Worm (Caenorhabditis elegans) whole organism, L4 larva: ENCODE measurements around the gene F18A12.7.

ENCODE experiments used
- Y105C5A.15 ChIP-seq: fragments of 200-800 bp; sonication (Bioruptor generic); IDR thresholded peaks from 2 replicates; pipeline ENCODE4 v1.3.6; 2022; ENCODE audit warnings: missing genetic modification characterization, missing compliant biosample characterization
- ZK546.5 ChIP-seq, 2 experiments: sonication (generic microtip); optimal IDR thresholded peaks; 2 replicates each; lab custom pipeline; 2017; ENCODE audit warnings: missing biosample characterization in 2 of 2, missing genetic modification characterization in 2 of 2
- ama-1 ChIP-seq: fragments of 150-350 bp; optimal IDR thresholded peaks from 2 replicates; lab custom pipeline; 2014; ENCODE audit warnings: inconsistent platforms, mixed read lengths
- ceh-28 ChIP-seq: fragments of 150-350 bp; optimal IDR thresholded peaks from 2 replicates; lab custom pipeline; 2014; ENCODE audit warnings: missing biosample characterization, missing genetic modification reagents, missing genetic modification characterization
- ceh-32 ChIP-seq: sonication (generic microtip); optimal IDR thresholded peaks from 2 replicates; lab custom pipeline; 2016; ENCODE audit warnings: mild to moderate bottlenecking, missing genetic modification characterization, missing compliant biosample characterization; ENCODE audit not compliant: poor library complexity
- ces-1 ChIP-seq: fragments of 150-350 bp; sonication (generic microtip); optimal IDR thresholded peaks from 4 replicates; lab custom pipeline; 2014; ENCODE audit warnings: missing biosample characterization, missing genetic modification reagents, missing genetic modification characterization
- ctbp-1 ChIP-seq: fragments of 200-800 bp; sonication (Bioruptor generic); IDR thresholded peaks from 2 replicates; pipeline ENCODE4 v1.3.6; 2022; ENCODE audit warnings: missing genetic modification reagents, missing genetic modification characterization, missing compliant biosample characterization
- daf-16 ChIP-seq, 3 experiments: sonication (generic microtip); optimal IDR thresholded peaks; 2 replicates each; lab custom pipeline; 2016 to 2017; ENCODE audit warnings: missing genetic modification characterization in 3 of 3, missing genetic modification reagents in 3 of 3, mild to moderate bottlenecking in 2 of 3, missing compliant biosample characterization in 2 of 3, missing biosample characterization in 1 of 3, moderate library complexity in 1 of 3
- daf-8 ChIP-seq: fragments of 200-800 bp; sonication (Bioruptor generic); IDR thresholded peaks from 2 replicates; pipeline ENCODE4 v1.3.6; 2022; ENCODE audit warnings: missing genetic modification characterization, missing compliant biosample characterization
- dmd-6 ChIP-seq: fragments of 200-800 bp; sonication (Bioruptor generic); IDR thresholded peaks from 2 replicates; pipeline ENCODE4 v1.3.6; 2022; ENCODE audit warnings: missing genetic modification reagents, missing genetic modification characterization, missing compliant biosample characterization
- duxl-1 ChIP-seq: sonication (generic microtip); optimal IDR thresholded peaks from 2 replicates; lab custom pipeline; 2016; ENCODE audit warnings: mild to moderate bottlenecking, missing genetic modification characterization, moderate library complexity, missing compliant biosample characterization; ENCODE audit not compliant: poor library complexity
- dve-1 ChIP-seq: sonication (generic microtip); optimal IDR thresholded peaks from 2 replicates; lab custom pipeline; 2017; ENCODE audit warnings: antibody characterized with exemption, mild to moderate bottlenecking, missing genetic modification characterization, missing compliant biosample characterization; ENCODE audit not compliant: insufficient read depth
- egl-27 ChIP-seq: sonication (generic microtip); optimal IDR thresholded peaks from 3 replicates; lab custom pipeline; 2017; ENCODE audit warnings: missing biosample characterization, missing genetic modification reagents, missing genetic modification characterization
- fkh-10 ChIP-seq: fragments of 150-350 bp; optimal IDR thresholded peaks from 2 replicates; lab custom pipeline; 2014; ENCODE audit warnings: missing biosample characterization, missing genetic modification reagents, missing genetic modification characterization
- lin-15B ChIP-seq: fragments of 150-350 bp; sonication (generic microtip); optimal IDR thresholded peaks from 3 replicates; lab custom pipeline; 2014; ENCODE audit warnings: missing biosample characterization, missing genetic modification characterization
- lsy-2 ChIP-seq, 2 experiments: fragments of 150-350 bp in 1 of 2; sonication (generic microtip) in 1 of 2; optimal IDR thresholded peaks; 2 replicates each; lab custom pipeline; 2014 to 2017; ENCODE audit warnings: missing biosample characterization in 2 of 2, missing genetic modification characterization in 2 of 2
- mdl-1 ChIP-seq, 2 experiments: fragments of 150-350 bp in 1 of 2; sonication (generic microtip) in 1 of 2; optimal IDR thresholded peaks; 2 replicates each; lab custom pipeline; 2014 to 2017; ENCODE audit warnings: missing biosample characterization in 2 of 2, missing genetic modification characterization in 2 of 2
- mdt-29 ChIP-seq: fragments of 200-800 bp; sonication (Bioruptor generic); IDR thresholded peaks from 2 replicates; pipeline ENCODE4 v1.3.6; 2022; ENCODE audit warnings: missing genetic modification reagents, missing genetic modification characterization, missing compliant biosample characterization
- nhr-25 ChIP-seq: sonication (generic microtip); optimal IDR thresholded peaks from 2 replicates; lab custom pipeline; 2017; ENCODE audit warnings: missing genetic modification characterization, mild to moderate bottlenecking, missing compliant biosample characterization, antibody characterized with exemption, moderate library complexity, borderline replicate concordance; ENCODE audit not compliant: insufficient read depth
- rbr-2 ChIP-seq: sonication (generic microtip); optimal IDR thresholded peaks from 2 replicates; lab custom pipeline; 2016; ENCODE audit warnings: missing genotype, missing genetic modification characterization, missing compliant biosample characterization
- sdz-12 ChIP-seq: fragments of 200-800 bp; sonication (Bioruptor generic); optimal IDR thresholded peaks from 2 replicates; lab custom pipeline; 2018; ENCODE audit warnings: mild to moderate bottlenecking, missing genetic modification characterization, missing compliant biosample characterization
- snpc-4 ChIP-seq: fragments of 150-350 bp; optimal IDR thresholded peaks from 2 replicates; lab custom pipeline; 2014; ENCODE audit warnings: missing biosample characterization, missing genetic modification characterization
- spr-1 ChIP-seq: sonication (generic microtip); optimal IDR thresholded peaks from 2 replicates; lab custom pipeline; 2016; ENCODE audit warnings: mild to moderate bottlenecking, missing genetic modification characterization, missing compliant biosample characterization
- spr-3 ChIP-seq: fragments of 200-800 bp; sonication (Bioruptor generic); optimal IDR thresholded peaks from 2 replicates; lab custom pipeline; 2018; ENCODE audit warnings: mild to moderate bottlenecking, missing genetic modification characterization, missing compliant biosample characterization
- tag-97 ChIP-seq: fragments of 200-800 bp; sonication (Bioruptor generic); IDR thresholded peaks from 2 replicates; pipeline ENCODE4 v1.3.6; 2022; ENCODE audit warnings: missing genetic modification characterization, missing compliant biosample characterization
- tra-1 ChIP-seq: fragments of 200-800 bp; sonication (Bioruptor generic); IDR thresholded peaks from 2 replicates; pipeline ENCODE4 v1.3.6; 2022; ENCODE audit warnings: missing genetic modification reagents, missing genetic modification characterization, missing compliant biosample characterization
- unc-39 ChIP-seq: sonication (generic microtip); optimal IDR thresholded peaks from 2 replicates; lab custom pipeline; 2017; ENCODE audit warnings: missing biosample characterization, missing genetic modification characterization
- vab-7 ChIP-seq: fragments of 200-800 bp; sonication (Bioruptor generic); IDR thresholded peaks from 2 replicates; pipeline ENCODE4 v1.3.6; 2022; ENCODE audit warnings: missing genetic modification reagents, missing genetic modification characterization, missing compliant biosample characterization
- zip-2 ChIP-seq: fragments of 150-350 bp; optimal IDR thresholded peaks from 2 replicates; lab custom pipeline; 2014; ENCODE audit warnings: missing biosample characterization, missing genetic modification characterization

Gene F18A12.7

DNA sequence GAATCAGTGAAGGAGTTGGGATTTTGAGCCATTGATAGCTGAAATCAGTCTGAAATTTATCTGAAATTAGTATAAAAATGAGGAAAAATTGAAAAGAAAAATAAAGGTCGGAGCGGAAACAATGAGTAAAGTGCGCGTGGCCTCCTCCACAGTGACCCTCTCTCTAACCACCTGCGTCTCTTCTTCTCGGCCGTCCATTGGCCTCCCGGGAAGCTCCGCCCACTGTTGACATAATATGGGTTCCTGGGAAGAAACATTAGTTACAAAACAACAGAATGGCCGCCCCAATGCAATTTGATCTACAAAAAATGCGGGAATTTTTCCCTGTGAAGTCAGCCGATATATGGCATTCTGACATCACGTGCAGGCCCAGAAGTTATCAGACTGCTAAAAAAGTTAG, 44.2 kb downstream of the F18A12.7 start, which contains the start of gene Y49F6C.8:
Y49F6C.8 (minus strand) TSS at position 51 of the 400 bp plus-strand sequence.
- TF ChIP-seq ceh-28 (no peak), ceh-32 (no peak), duxl-1 (peak; percentile 97), lin-15B (tag; lab: Kevin White, UChicago) (no peak)

ce11 chrII:3368097-3368496, 46.2 kb downstream of the F18A12.7 start, which contains the start of gene Y49F6C.7:
Y49F6C.7 (minus strand) TSS chrII:3368197.
- no peak for TF ChIP-seq fkh-10
- no peak for TF ChIP-seq unc-39 (tag; lab: Kevin White, UChicago)
- TF ChIP-seq ama-1 = no peak
- no peak for TF ChIP-seq Y105C5A.15
- TF ChIP-seq vab-7 = no peak
- no peak for TF ChIP-seq lsy-2 (tag; optimal IDR thresholded peaks at IDR 0.05; lab: Kevin White, UChicago)
- no peak for TF ChIP-seq ces-1 (GFP tag; lab: Kevin White, UChicago)
- no peak for TF ChIP-seq egl-27
- no peak for TF ChIP-seq dmd-6 (GFP tag; lab: Robert Waterston, UW)
- no peak for TF ChIP-seq ceh-28

ce11 chrII:3367100-3367499, 47.2 kb downstream of the F18A12.7 start, which contains the start of gene Y49F6C.6:
Y49F6C.6 (minus strand) TSS chrII:3367200.
- no peak for TF ChIP-seq ctbp-1
- TF ChIP-seq sdz-12 (GFP tag; lab: Kevin White, UChicago) = no peak
- no peak for TF ChIP-seq lsy-2 (tag; optimal IDR thresholded peaks at IDR 0.05; lab: Kevin White, UChicago)
- TF ChIP-seq tag-97 (GFP tag; lab: Robert Waterston, UW) = no peak
- TF ChIP-seq spr-3 (GFP tag; lab: Kevin White, UChicago) = no peak
- no peak for TF ChIP-seq vab-7
- no peak for TF ChIP-seq nhr-25
- TF ChIP-seq snpc-4 (tag; lab: Kevin White, UChicago) = no peak
- TF ChIP-seq daf-16 (GFP tag; optimal IDR thresholded peaks at IDR 0.05; lab: Kevin White, UChicago) = no peak
- TF ChIP-seq daf-16 (tag; optimal IDR thresholded peaks at IDR 0.05; lab: Kevin White, UChicago) = no peak
- TF ChIP-seq spr-1 (tag; lab: Kevin White, UChicago) = no peak
- no peak for TF ChIP-seq daf-8
- no peak for TF ChIP-seq mdl-1 (tag; optimal IDR thresholded peaks at IDR 0.05; lab: Kevin White, UChicago)
- TF ChIP-seq ZK546.5 (tag; optimal IDR thresholded peaks at IDR 0.05; lab: Kevin White, UChicago) = no peak
- no peak for TF ChIP-seq mdt-29 (GFP tag; lab: Robert Waterston, UW)
- TF ChIP-seq tra-1 = no peak
- no peak for TF ChIP-seq dve-1
- no peak for TF ChIP-seq zip-2 (tag; lab: Kevin White, UChicago)
- TF ChIP-seq rbr-2 (tag; lab: Kevin White, UChicago) = no peak
